Fruit fly (Drosophila melanogaster): Measurements from ENCODE around the gene 4E-T.
"Not testable (repeated sequence)": the region's sequence is repeated elsewhere in the genome, so short reads cannot be mapped to it uniquely, and the experiment has no call there.

Gene 4E-T

dm6 chr4:922592-922991, 35.6 kb downstream of the 4E-T start (continued):
- TF ChIP-seq Chrac-16 (GFP tag; optimal IDR thresholded peaks at IDR 0.05) = no peak

dm6 chr4:912231-912630, 46.0 kb downstream of the 4E-T start, which contains the start of gene unc-13:
Gene unc-13, minus strand, starts transcription at chr4:912331.
- TF ChIP-seq wdn (GFP tag; IDR thresholded peaks at IDR 0.05); crp (GFP tag; optimal IDR thresholded peaks at IDR 0.05); Lim3 (GFP tag; IDR thresholded peaks at IDR 0.05): not testable (repeated sequence)

- TF ChIP-seq lola (GFP tag; optimal IDR thresholded peaks at IDR 0.05) (no peak), Vsx1 (GFP tag; optimal IDR thresholded peaks at IDR 0.05) (no peak), Atf6 (GFP tag; IDR thresholded peaks at IDR 0.05) (no peak), CG4328 (GFP tag; optimal IDR thresholded peaks at IDR 0.05) (no peak), trh (GFP tag; optimal IDR thresholded peaks at IDR 0.05) (no peak), Abd-B (GFP tag; optimal IDR thresholded peaks at IDR 0.05) (no peak), kay (GFP tag; optimal IDR thresholded peaks at IDR 0.05) (no peak), mam (GFP tag; optimal IDR thresholded peaks at IDR 0.05) (no peak), scrt (GFP tag; optimal IDR thresholded peaks at IDR 0.05) (no peak)
These were observed 49.1 kb downstream of the 4E-T start for dm6 chr4:909134-909533.

- TF ChIP-seq row (GFP tag; IDR thresholded peaks at IDR 0.05) (peak; percentile 78; the same call in 2 of the 3 replicates), D19A (tag; optimal IDR thresholded peaks at IDR 0.05) (peak; percentile 73)
These were observed 50.2 kb downstream of the 4E-T start for dm6 chr4:908009-908408.

dm6 chr4:904667-905066, 53.5 kb downstream of the 4E-T start:
- TF ChIP-seq lilli (GFP tag; optimal IDR thresholded peaks at IDR 0.05) (no peak), amos (GFP tag; IDR thresholded peaks at IDR 0.05; ENCODE audit: partially characterized antibody) (peak; percentile 29; the same call in 1 of the 2 replicates), danr (GFP tag; IDR thresholded peaks at IDR 0.05) (no peak), CG7357 (GFP tag; IDR thresholded peaks at IDR 0.05) (peak; percentile 85), pzg (GFP tag; optimal IDR thresholded peaks at IDR 0.05) (peak; percentile 39), Lhr (GFP tag; optimal IDR thresholded peaks at IDR 0.05) (no peak), D (optimal IDR thresholded peaks at IDR 0.05) (no peak), D (GFP tag; optimal IDR thresholded peaks at IDR 0.05) (no peak), knrl (GFP tag; IDR thresholded peaks at IDR 0.05; ENCODE audit: partially characterized antibody) (0 out of 3 replicates have a peak, but pooled peaks have one; percentile 23), Pdp1 (GFP tag; optimal IDR thresholded peaks at IDR 0.05) (peak in 1 of 2 experiments; percentile 52), MBD-R2 (GFP tag; IDR thresholded peaks at IDR 0.05) (peak; percentile 14; the same call in 1 of the 2 replicates), CG2199 (GFP tag; IDR thresholded peaks at IDR 0.05) (peak; percentile 81), BEAF-32 (GFP tag; optimal IDR thresholded peaks at IDR 0.05) (peak; percentile 61), CG30020 (tag; optimal IDR thresholded peaks at IDR 0.05) (peak; percentile 98), Gsc (GFP tag; IDR thresholded peaks at IDR 0.05) (no peak), pfk (GFP tag; optimal IDR thresholded peaks at IDR 0.05) (peak; percentile 73), gfzf (GFP tag; optimal IDR thresholded peaks at IDR 0.05) (peak; percentile 10), CG15514 (GFP tag; optimal IDR thresholded peaks at IDR 0.05) (peak; percentile 96), CG6175 (GFP tag; IDR thresholded peaks at IDR 0.05) (no peak), eve (GFP tag; optimal IDR thresholded peaks at IDR 0.05) (peak in 1 of 2 experiments; percentile 4), ewg (GFP tag; optimal IDR thresholded peaks at IDR 0.05) (peak; percentile 83), CG5180 (GFP tag; optimal IDR thresholded peaks at IDR 0.05) (no peak), CG1603 (tag; optimal IDR thresholded peaks at IDR 0.05) (peak; percentile 95), CG17802 (tag; optimal IDR thresholded peaks at IDR 0.05) (peak; percentile 99), Scr (GFP tag; IDR thresholded peaks at IDR 0.05; ENCODE audit: partially characterized antibody) (peak; percentile 64), CG6791 (GFP tag; IDR thresholded peaks at IDR 0.05; ENCODE audit: partially characterized antibody) (peak; percentile 37; the same call in 1 of the 3 replicates), CG11723 (GFP tag; optimal IDR thresholded peaks at IDR 0.05) (peak; percentile 72), CG13894 (tag; optimal IDR thresholded peaks at IDR 0.05) (peak; percentile 77)
